Comparison of ENCODE assay signal across 6 fruit fly cellular contexts in genomic region chrX:11338973-11339867, dm6.
TF ChIP-seq lines count a peak whose summit lies in the region.

No protein-coding gene starts in this region.

- TF ChIP-seq CTCF in whole organism, embryonic (GFP tag; optimal IDR thresholded peaks at IDR 0.05; lab: Kevin White, UChicago), result no peak

TF ChIP-seq in whole organism, 6 proteins besides CTCF, POLR2A, EP300 and RAD21:
- TF ChIP-seq Dll (optimal IDR thresholded peaks at IDR 0.05; lab: Kevin White, UChicago) (peak; percentile 40), pan (optimal IDR thresholded peaks at IDR 0.05; lab: Kevin White, UChicago) (no peak)

TF ChIP-seq in whole organism, adult, 20 proteins besides CTCF, POLR2A, EP300 and RAD21:
- TF ChIP-seq CG5204 (GFP tag; optimal IDR thresholded peaks at IDR 0.05; lab: Kevin White, UChicago) (no peak), CG12768 (GFP tag; optimal IDR thresholded peaks at IDR 0.05; lab: Kevin White, UChicago) (no peak), Crg-1 (GFP tag; optimal IDR thresholded peaks at IDR 0.05; lab: Kevin White, UChicago) (peak; percentile 55), cnc (optimal IDR thresholded peaks at IDR 0.05; lab: Kevin White, UChicago) (no peak), ovo (GFP tag; optimal IDR thresholded peaks at IDR 0.05; lab: Kevin White, UChicago) (peak; percentile 53), tj (GFP tag; optimal IDR thresholded peaks at IDR 0.05; lab: Kevin White, UChicago) (peak; percentile 63), bab1 (GFP tag; optimal IDR thresholded peaks at IDR 0.05; lab: Kevin White, UChicago) (peak; percentile 54), CG7045 (GFP tag; optimal IDR thresholded peaks at IDR 0.05; lab: Kevin White, UChicago) (no peak), Clk (GFP tag; optimal IDR thresholded peaks at IDR 0.05; lab: Kevin White, UChicago) (no peak), CG14711 (tag; optimal IDR thresholded peaks at IDR 0.05; lab: Kevin White, UChicago) (peak; percentile 31), toe (GFP tag; optimal IDR thresholded peaks at IDR 0.05; lab: Kevin White, UChicago) (peak; percentile 72), Mnt (GFP tag; optimal IDR thresholded peaks at IDR 0.05; lab: Kevin White, UChicago) (peak; percentile 75), CG11617 (GFP tag; optimal IDR thresholded peaks at IDR 0.05; lab: Kevin White, UChicago) (peak; percentile 41), CG1620 (GFP tag; optimal IDR thresholded peaks at IDR 0.05; lab: Kevin White, UChicago) (peak; percentile 90), pad (GFP tag; optimal IDR thresholded peaks at IDR 0.05; lab: Kevin White, UChicago) (peak; percentile 23), CG7101 (tag; optimal IDR thresholded peaks at IDR 0.05; lab: Kevin White, UChicago) (peak; percentile 69)

TF ChIP-seq in whole organism, embryonic, 481 proteins besides CTCF, POLR2A, EP300 and RAD21 (continues in another document):
- no peak for TF ChIP-seq CG3281 (GFP tag; optimal IDR thresholded peaks at IDR 0.05; lab: Kevin White, UChicago)
- TF ChIP-seq Ets97D (GFP tag; optimal IDR thresholded peaks at IDR 0.05; lab: Kevin White, UChicago), result peak; percentile 74
- TF ChIP-seq CG9437 (GFP tag; optimal IDR thresholded peaks at IDR 0.05; lab: Kevin White, UChicago), result no peak
- no peak for TF ChIP-seq nerfin-1 (tag; optimal IDR thresholded peaks at IDR 0.05; lab: Kevin White, UChicago)
- TF ChIP-seq CG30431 (GFP tag; optimal IDR thresholded peaks at IDR 0.05; lab: Kevin White, UChicago), result no peak
- TF ChIP-seq CG9797 (GFP tag; optimal IDR thresholded peaks at IDR 0.05; lab: Kevin White, UChicago), result peak; percentile 56
- peak; percentile 41 for TF ChIP-seq zen (tag; optimal IDR thresholded peaks at IDR 0.05; lab: Kevin White, UChicago)
- no peak for TF ChIP-seq Gsc (GFP tag; IDR thresholded peaks at IDR 0.05; lab: Robert Waterston, UW)
- TF ChIP-seq sqz (GFP tag; optimal IDR thresholded peaks at IDR 0.05; lab: Kevin White, UChicago), result peak; percentile 68
- peak; percentile 55; the same call in 1 of the 2 replicates for TF ChIP-seq NFAT (GFP tag; IDR thresholded peaks at IDR 0.05; lab: Robert Waterston, UW)
- peak; percentile 27; the same call in 1 of the 2 replicates for TF ChIP-seq esg (GFP tag; conservative IDR thresholded peaks at IDR 0.05; lab: Robert Waterston, UW)
- TF ChIP-seq CG8924 (tag; optimal IDR thresholded peaks at IDR 0.05; lab: Kevin White, UChicago), result peak; percentile 81
- peak; percentile 99 for TF ChIP-seq onecut (GFP tag; IDR thresholded peaks at IDR 0.05; lab: Robert Waterston, UW)
- peak; percentile 23 for TF ChIP-seq CG2678 (tag; optimal IDR thresholded peaks at IDR 0.05; lab: Kevin White, UChicago)
- no peak for TF ChIP-seq CG12104 (GFP tag; optimal IDR thresholded peaks at IDR 0.05; lab: Kevin White, UChicago)
- TF ChIP-seq Rfx (GFP tag; IDR thresholded peaks at IDR 0.05; lab: Robert Waterston, UW), result peak; percentile 68
- peak; percentile 50 for TF ChIP-seq CG13424 (tag; optimal IDR thresholded peaks at IDR 0.05; lab: Kevin White, UChicago)
- no peak for TF ChIP-seq Hr78 (GFP tag; optimal IDR thresholded peaks at IDR 0.05; lab: Kevin White, UChicago)
- TF ChIP-seq pnt (GFP tag; optimal IDR thresholded peaks at IDR 0.05; lab: Kevin White, UChicago), result peak; percentile 28

TF ChIP-seq in whole organism, prepupa, 60 proteins besides CTCF, POLR2A, EP300 and RAD21 (continues in another document):
- TF ChIP-seq Lpt (GFP tag; optimal IDR thresholded peaks at IDR 0.05; lab: Kevin White, UChicago) (no peak), lz (GFP tag; optimal IDR thresholded peaks at IDR 0.05; lab: Kevin White, UChicago) (peak; percentile 46), CG6163 (GFP tag; IDR thresholded peaks at IDR 0.05; lab: Robert Waterston, UW) (peak; percentile 32; the same call in 1 of the 3 replicates), CG8319 (GFP tag; optimal IDR thresholded peaks at IDR 0.05; lab: Kevin White, UChicago) (no peak), Eip75B (GFP tag; optimal IDR thresholded peaks at IDR 0.05; lab: Kevin White, UChicago) (peak; percentile 5), CG11902 (GFP tag; optimal IDR thresholded peaks at IDR 0.05; lab: Kevin White, UChicago) (no peak), Hr38 (GFP tag; optimal IDR thresholded peaks at IDR 0.05; lab: Kevin White, UChicago) (no peak), CG6792 (GFP tag; optimal IDR thresholded peaks at IDR 0.05; lab: Kevin White, UChicago) (peak; percentile 20), spab (GFP tag; optimal IDR thresholded peaks at IDR 0.05; lab: Kevin White, UChicago) (no peak), Hr39 (GFP tag; optimal IDR thresholded peaks at IDR 0.05; lab: Kevin White, UChicago) (peak; percentile 63), CG31627 (GFP tag; optimal IDR thresholded peaks at IDR 0.05; lab: Kevin White, UChicago) (peak; percentile 56), CG3032 (tag; optimal IDR thresholded peaks at IDR 0.05; lab: Kevin White, UChicago) (peak; percentile 28), vri (GFP tag; optimal IDR thresholded peaks at IDR 0.05; lab: Kevin White, UChicago) (peak; percentile 41), CG7368 (GFP tag; optimal IDR thresholded peaks at IDR 0.05; lab: Kevin White, UChicago) (no peak), ss (GFP tag; optimal IDR thresholded peaks at IDR 0.05; lab: Kevin White, UChicago) (no peak), Sox102F (GFP tag; optimal IDR thresholded peaks at IDR 0.05; lab: Kevin White, UChicago) (no peak), Sox15 (GFP tag; optimal IDR thresholded peaks at IDR 0.05; lab: Kevin White, UChicago) (no peak), Ets21C (GFP tag; optimal IDR thresholded peaks at IDR 0.05; lab: Kevin White, UChicago) (peak; percentile 37), fkh (GFP tag; optimal IDR thresholded peaks at IDR 0.05; lab: Kevin White, UChicago) (peak; percentile 92), CG8632 (GFP tag; optimal IDR thresholded peaks at IDR 0.05; lab: Kevin White, UChicago) (no peak)

TF ChIP-seq in whole organism, pupa, 21 proteins besides CTCF, POLR2A, EP300 and RAD21:
- no peak for TF ChIP-seq CG34367 (tag; optimal IDR thresholded peaks at IDR 0.05; lab: Kevin White, UChicago)
- TF ChIP-seq CG32121 (GFP tag; IDR thresholded peaks at IDR 0.05; lab: Robert Waterston, UW), result 0 out of 2 replicates have a peak, but pooled peaks have one; percentile 8
- TF ChIP-seq CG15710 (tag; optimal IDR thresholded peaks at IDR 0.05; lab: Kevin White, UChicago), result peak; percentile 25
TF ChIP-seq in whole organism, pupa: peak in this region for 2.

TF ChIP-seq in whole organism, wandering third instar larva, 38 proteins besides CTCF, POLR2A, EP300 and RAD21:
- TF ChIP-seq Jra (GFP tag; optimal IDR thresholded peaks at IDR 0.05; lab: Kevin White, UChicago) (peak; percentile 52), sv (GFP tag; optimal IDR thresholded peaks at IDR 0.05; lab: Kevin White, UChicago) (no peak), lola (GFP tag; optimal IDR thresholded peaks at IDR 0.05; lab: Kevin White, UChicago) (no peak), jim (GFP tag; optimal IDR thresholded peaks at IDR 0.05; lab: Kevin White, UChicago) (no peak), Dif (GFP tag; optimal IDR thresholded peaks at IDR 0.05; lab: Kevin White, UChicago; ENCODE audit: partially characterized antibody) (no peak), br (GFP tag; optimal IDR thresholded peaks at IDR 0.05; lab: Kevin White, UChicago) (peak; percentile 20), Sp1 (GFP tag; optimal IDR thresholded peaks at IDR 0.05; lab: Kevin White, UChicago) (peak; percentile 3), Abd-B (GFP tag; optimal IDR thresholded peaks at IDR 0.05; lab: Kevin White, UChicago) (no peak), Rel (GFP tag; optimal IDR thresholded peaks at IDR 0.05; lab: Kevin White, UChicago) (no peak), Rel (tag; optimal IDR thresholded peaks at IDR 0.05; lab: Kevin White, UChicago) (peak; percentile 4), Dfd (GFP tag; optimal IDR thresholded peaks at IDR 0.05; lab: Kevin White, UChicago) (no peak), ey (GFP tag; optimal IDR thresholded peaks at IDR 0.05; lab: Kevin White, UChicago) (peak; percentile 50), N (GFP tag; optimal IDR thresholded peaks at IDR 0.05; lab: Kevin White, UChicago) (no peak), fru (GFP tag; optimal IDR thresholded peaks at IDR 0.05; lab: Kevin White, UChicago) (peak; percentile 38), CG9705 (GFP tag; optimal IDR thresholded peaks at IDR 0.05; lab: Kevin White, UChicago) (no peak), Hr78 (GFP tag; optimal IDR thresholded peaks at IDR 0.05; lab: Kevin White, UChicago) (no peak), Hr83 (GFP tag; optimal IDR thresholded peaks at IDR 0.05; lab: Kevin White, UChicago; ENCODE audit: poor library complexity, severe bottlenecking) (peak; percentile 22), foxo (GFP tag; optimal IDR thresholded peaks at IDR 0.05; lab: Kevin White, UChicago) (peak in 1 of 2 experiments; percentile 65), HLH106 (tag; optimal IDR thresholded peaks at IDR 0.05; lab: Kevin White, UChicago) (peak; percentile 53), h (GFP tag; optimal IDR thresholded peaks at IDR 0.05; lab: Kevin White, UChicago) (peak; percentile 78), CrebA (GFP tag; optimal IDR thresholded peaks at IDR 0.05; lab: Kevin White, UChicago; ENCODE audit: borderline replicate concordance) (no peak), rgr (GFP tag; optimal IDR thresholded peaks at IDR 0.05; lab: Kevin White, UChicago) (peak; percentile 52), Myc (optimal IDR thresholded peaks at IDR 0.05; lab: Kevin White, UChicago) (peak; percentile 91), Vsx2 (GFP tag; optimal IDR thresholded peaks at IDR 0.05; lab: Kevin White, UChicago; ENCODE audit: partially characterized antibody) (no peak), GATAd (GFP tag; optimal IDR thresholded peaks at IDR 0.05; lab: Kevin White, UChicago) (peak; percentile 20), tai (GFP tag; optimal IDR thresholded peaks at IDR 0.05; lab: Kevin White, UChicago) (no peak), dsf (GFP tag; optimal IDR thresholded peaks at IDR 0.05; lab: Kevin White, UChicago; ENCODE audit: borderline replicate concordance) (no peak), dmrt93B (GFP tag; optimal IDR thresholded peaks at IDR 0.05; lab: Kevin White, UChicago) (no peak), CG32264 (GFP tag; optimal IDR thresholded peaks at IDR 0.05; lab: Kevin White, UChicago) (no peak), Hnf4 (GFP tag; optimal IDR thresholded peaks at IDR 0.05; lab: Kevin White, UChicago) (no peak), OdsH (GFP tag; optimal IDR thresholded peaks at IDR 0.05; lab: Kevin White, UChicago) (peak; percentile 9), pan (optimal IDR thresholded peaks at IDR 0.05; lab: Kevin White, UChicago) (no peak), dl (GFP tag; optimal IDR thresholded peaks at IDR 0.05; lab: Kevin White, UChicago; ENCODE audit: insufficient read depth in 1 of 2, partially characterized antibody in 2 of 2) (no peak), woc (GFP tag; optimal IDR thresholded peaks at IDR 0.05; lab: Kevin White, UChicago) (peak; percentile 74), usp (GFP tag; optimal IDR thresholded peaks at IDR 0.05; lab: Kevin White, UChicago) (no peak), psq (GFP tag; optimal IDR thresholded peaks at IDR 0.05; lab: Kevin White, UChicago) (peak; percentile 95), Mio (GFP tag; optimal IDR thresholded peaks at IDR 0.05; lab: Kevin White, UChicago) (no peak)
TF ChIP-seq in whole organism, wandering third instar larva: peak in this region for 16.
